Fruit fly (Drosophila melanogaster) whole organism, wandering third instar larva: ENCODE data around the gene Taf7.

Source experiments
- Abd-B ChIP-seq: fragments of >200 bp; optimal IDR thresholded peaks from 2 replicates; lab custom pipeline; 2017; ENCODE audit warnings: missing biosample characterization, missing genetic modification characterization
- CG9705 ChIP-seq: fragments of 200-800 bp; sonication (Bioruptor generic); optimal IDR thresholded peaks from 2 replicates; lab custom pipeline; 2018; ENCODE audit warnings: missing biosample characterization, mild to moderate bottlenecking, missing genetic modification characterization
- br ChIP-seq: fragments of 200-800 bp; sonication (Bioruptor generic); optimal IDR thresholded peaks from 2 replicates; lab custom pipeline; 2016; ENCODE audit warnings: missing biosample characterization, missing genetic modification characterization
- dsf ChIP-seq: sonication (Bioruptor generic); optimal IDR thresholded peaks from 2 replicates; lab custom pipeline; 2016; ENCODE audit warnings: missing biosample characterization, missing genetic modification characterization, borderline replicate concordance
- h ChIP-seq: fragments of 200-800 bp; sonication (Bioruptor generic); optimal IDR thresholded peaks from 3 replicates; lab custom pipeline; 2016; ENCODE audit warnings: missing biosample characterization, mild to moderate bottlenecking, missing genetic modification characterization
- psq ChIP-seq: fragments of 200-800 bp; sonication (Bioruptor generic); optimal IDR thresholded peaks from 3 replicates; lab custom pipeline; 2017; ENCODE audit warnings: missing biosample characterization, mild to moderate bottlenecking, missing genetic modification characterization, moderate library complexity
- usp ChIP-seq: fragments of >200 bp; optimal IDR thresholded peaks from 2 replicates; lab custom pipeline; 2017; ENCODE audit warnings: missing biosample characterization, missing genetic modification characterization

dm6 chr3R:7892246-7893000 is 14.7 kb upstream of the Taf7 start:
- TF ChIP-seq psq (GFP tag; lab: Kevin White, UChicago) = no peak
- TF ChIP-seq Abd-B (GFP tag; lab: Kevin White, UChicago) = no peak
- TF ChIP-seq br (GFP tag; lab: Kevin White, UChicago) = no peak
- no peak for TF ChIP-seq dsf (GFP tag; lab: Kevin White, UChicago)
- TF ChIP-seq CG9705 (GFP tag; lab: Kevin White, UChicago) = no peak
- no peak for TF ChIP-seq usp (GFP tag; lab: Kevin White, UChicago)
- TF ChIP-seq h (GFP tag; lab: Kevin White, UChicago) = peak; percentile 43
